Worm (Caenorhabditis elegans) whole organism, L1 larva: ENCODE measurements around the gene W01A11.7.

ENCODE experiments used
- C16A3.4 ChIP-seq: fragments of 150-350 bp; optimal IDR thresholded peaks from 2 replicates; lab custom pipeline; 2014; ENCODE audit warnings: missing biosample characterization, missing genetic modification characterization
- C34B4.2 ChIP-seq: sonication (generic microtip); optimal IDR thresholded peaks from 2 replicates; lab custom pipeline; 2017; ENCODE audit warnings: mild to moderate bottlenecking, missing genetic modification characterization, missing compliant biosample characterization
- Y116A8C.19 ChIP-seq: sonication (generic microtip); optimal IDR thresholded peaks from 2 replicates; lab custom pipeline; 2016; ENCODE audit warnings: missing compliant biosample characterization, missing genetic modification characterization, borderline replicate concordance
- ama-1 ChIP-seq: fragments of 150-350 bp; optimal IDR thresholded peaks from 2 replicates; lab custom pipeline; 2014
- blmp-1 ChIP-seq: fragments of 150-350 bp; optimal IDR thresholded peaks from 2 replicates; lab custom pipeline; 2014; ENCODE audit warnings: missing biosample characterization, missing genetic modification characterization
- ceh-63 ChIP-seq: fragments of 200-800 bp; sonication (Bioruptor generic); optimal IDR thresholded peaks from 2 replicates; lab custom pipeline; 2018; ENCODE audit warnings: mild to moderate bottlenecking, missing genetic modification characterization, missing compliant biosample characterization
- ceh-8 ChIP-seq: fragments of 200-800 bp; sonication (Bioruptor generic); optimal IDR thresholded peaks from 2 replicates; lab custom pipeline; 2018; ENCODE audit warnings: mild to moderate bottlenecking, missing genetic modification characterization, moderate library complexity, missing compliant biosample characterization
- ceh-82 ChIP-seq, 3 experiments: fragments of 150-350 bp in 1 of 3; sonication (generic microtip) in 2 of 3; optimal IDR thresholded peaks; 2 replicates each; lab custom pipeline; 2014 to 2017; ENCODE audit warnings: missing biosample characterization in 3 of 3, missing genetic modification characterization in 3 of 3
- ceh-90 ChIP-seq: sonication (generic microtip); optimal IDR thresholded peaks from 2 replicates; lab custom pipeline; 2016; ENCODE audit warnings: missing genetic modification characterization, missing compliant biosample characterization
- ces-1 ChIP-seq: fragments of 150-350 bp; optimal IDR thresholded peaks from 2 replicates; lab custom pipeline; 2014; ENCODE audit warnings: missing biosample characterization, missing genetic modification reagents, missing genetic modification characterization
- dpl-1 ChIP-seq, 3 experiments: fragments of 150-350 bp in 2 of 3; sonication (generic microtip) in 1 of 3; optimal IDR thresholded peaks; 2 replicates each; lab custom pipeline; 2014 to 2017; ENCODE audit warnings: missing biosample characterization in 3 of 3, missing genetic modification characterization in 3 of 3, missing genetic modification reagents in 3 of 3
- efl-1 ChIP-seq, 4 experiments: fragments of 150-350 bp; optimal IDR thresholded peaks in 3 of 4; peaks in 1 of 4; 1 replicate in 1 of 4; 2 replicates in 3 of 4; lab custom pipeline; 2014; ENCODE audit warnings: missing biosample characterization in 2 of 4, missing genetic modification characterization in 2 of 4, missing genetic modification reagents in 2 of 4
- efl-3 ChIP-seq: fragments of 200-800 bp; sonication (Bioruptor generic); optimal IDR thresholded peaks from 2 replicates; lab custom pipeline; 2018; ENCODE audit warnings: mild to moderate bottlenecking, missing genetic modification characterization, missing compliant biosample characterization
- elt-2 ChIP-seq: sonication (generic microtip); optimal IDR thresholded peaks from 2 replicates; lab custom pipeline; 2016; ENCODE audit warnings: missing genetic modification characterization, mild to moderate bottlenecking, inconsistent platforms, missing compliant biosample characterization, missing genetic modification reagents
- elt-3 ChIP-seq, 6 experiments: fragments of 150-350 bp in 1 of 6; sonication (generic microtip); optimal IDR thresholded peaks; 2 replicates each; lab custom pipeline; 2017 to 2018; ENCODE audit warnings: missing biosample characterization in 6 of 6, missing genetic modification characterization in 6 of 6, inconsistent platforms in 1 of 6
- hlh-17 ChIP-seq: fragments of 200-800 bp; sonication (Bioruptor generic); optimal IDR thresholded peaks from 2 replicates; lab custom pipeline; 2018; ENCODE audit warnings: missing genetic modification characterization, mild to moderate bottlenecking, missing compliant biosample characterization, moderate library complexity, borderline replicate concordance
- hlh-4 ChIP-seq: sonication (generic microtip); optimal IDR thresholded peaks from 2 replicates; lab custom pipeline; 2016; ENCODE audit warnings: mild to moderate bottlenecking, missing genetic modification characterization, missing compliant biosample characterization
- irx-1 ChIP-seq: sonication (generic microtip); optimal IDR thresholded peaks from 2 replicates; lab custom pipeline; 2016; ENCODE audit warnings: missing genetic modification characterization, missing compliant biosample characterization
- jun-1 ChIP-seq: fragments of 150-350 bp; optimal IDR thresholded peaks from 2 replicates; lab custom pipeline; 2014; ENCODE audit warnings: missing biosample characterization, missing genetic modification reagents, missing genetic modification characterization
- lin-14 ChIP-seq: fragments of 200-800 bp; sonication (Bioruptor generic); optimal IDR thresholded peaks from 2 replicates; lab custom pipeline; 2018; ENCODE audit warnings: mild to moderate bottlenecking, missing genetic modification characterization, moderate library complexity, missing compliant biosample characterization
- lir-3 ChIP-seq: sonication (generic microtip); optimal IDR thresholded peaks from 2 replicates; lab custom pipeline; 2016; ENCODE audit warnings: mild to moderate bottlenecking, missing genetic modification characterization, moderate library complexity, missing compliant biosample characterization; ENCODE audit not compliant: poor library complexity
- lsy-2 ChIP-seq, 2 experiments: fragments of 150-350 bp; optimal IDR thresholded peaks; 2 replicates each; lab custom pipeline; 2014; ENCODE audit warnings: missing biosample characterization in 2 of 2, missing genetic modification characterization in 2 of 2
- nhr-12 ChIP-seq: sonication (generic microtip); optimal IDR thresholded peaks from 2 replicates; lab custom pipeline; 2017; ENCODE audit warnings: missing biosample characterization, missing genetic modification characterization
- nhr-19 ChIP-seq: fragments of 200-800 bp; sonication (Bioruptor generic); conservative IDR thresholded peaks from 2 replicates; pipeline ENCODE4 v1.3.6; 2022; ENCODE audit warnings: missing genetic modification characterization, missing compliant biosample characterization
- nhr-237 ChIP-seq: fragments of 150-350 bp; optimal IDR thresholded peaks from 2 replicates; lab custom pipeline; 2014; ENCODE audit warnings: missing biosample characterization, missing genetic modification characterization
- nhr-71 ChIP-seq: sonication (generic microtip); optimal IDR thresholded peaks from 2 replicates; lab custom pipeline; 2016; ENCODE audit warnings: mild to moderate bottlenecking, missing genetic modification characterization, moderate library complexity, missing compliant biosample characterization
- nhr-77 ChIP-seq: fragments of 150-350 bp; optimal IDR thresholded peaks from 2 replicates; lab custom pipeline; 2014; ENCODE audit warnings: missing biosample characterization, missing genetic modification characterization
- nhr-85 ChIP-seq: sonication (generic microtip); peaks from one replicate; lab custom pipeline; 2016; ENCODE audit warnings: missing genetic modification characterization, inconsistent platforms, missing compliant biosample characterization
- nhr-90 ChIP-seq: sonication (generic microtip); optimal IDR thresholded peaks from 2 replicates; lab custom pipeline; 2016; ENCODE audit warnings: mild to moderate bottlenecking, missing genetic modification characterization, missing compliant biosample characterization; ENCODE audit not compliant: poor library complexity
- pag-3 ChIP-seq: sonication (generic microtip); optimal IDR thresholded peaks from 2 replicates; lab custom pipeline; 2017; ENCODE audit warnings: missing genetic modification characterization, mild to moderate bottlenecking, missing compliant biosample characterization, antibody characterized with exemption, borderline replicate concordance; ENCODE audit not compliant: insufficient read depth
- pax-3 ChIP-seq: fragments of 200-800 bp; sonication (Bioruptor generic); optimal IDR thresholded peaks from 2 replicates; lab custom pipeline; 2018; ENCODE audit warnings: mild to moderate bottlenecking, missing genetic modification characterization, moderate library complexity, missing compliant biosample characterization
- pqm-1 ChIP-seq: sonication (generic microtip); optimal IDR thresholded peaks from 3 replicates; lab custom pipeline; 2017; ENCODE audit warnings: missing biosample characterization, missing genetic modification characterization
- snu-23 ChIP-seq: sonication (generic microtip); optimal IDR thresholded peaks from 2 replicates; lab custom pipeline; 2016; ENCODE audit warnings: missing genetic modification characterization, missing compliant biosample characterization
- sox-4 ChIP-seq: sonication (generic microtip); optimal IDR thresholded peaks from 2 replicates; lab custom pipeline; 2016; ENCODE audit warnings: missing genetic modification characterization, missing compliant biosample characterization
- sup-37 ChIP-seq: fragments of 200-800 bp; sonication (Bioruptor generic); optimal IDR thresholded peaks from 2 replicates; lab custom pipeline; 2018; ENCODE audit warnings: mild to moderate bottlenecking, missing genetic modification characterization, missing compliant biosample characterization
- tlp-1 ChIP-seq: fragments of 150-350 bp; optimal IDR thresholded peaks from 2 replicates; lab custom pipeline; 2014; ENCODE audit warnings: missing biosample characterization, missing genetic modification characterization
- zag-1 ChIP-seq: fragments of 150-350 bp; optimal IDR thresholded peaks from 2 replicates; lab custom pipeline; 2014; ENCODE audit warnings: missing biosample characterization, missing genetic modification characterization
- zip-4 ChIP-seq: fragments of 200-800 bp; sonication (Bioruptor generic); optimal IDR thresholded peaks from 2 replicates; lab custom pipeline; 2018; ENCODE audit warnings: mild to moderate bottlenecking, missing genetic modification characterization, moderate library complexity, missing compliant biosample characterization

W01A11.7 gene

ce11 chrV:6533030-6533429 lies 27.8 kb upstream of the W01A11.7 start, which contains the start of gene hpo-26:
hpo-26 (minus strand) TSS chrV:6533060.
- peak in 1 of 2 experiments; percentile 9 for TF ChIP-seq lsy-2 (tag; optimal IDR thresholded peaks at IDR 0.05; lab: Kevin White, UChicago)
- TF ChIP-seq efl-3 (GFP tag; lab: Kevin White, UChicago) = no peak
- TF ChIP-seq nhr-12 (tag; lab: Kevin White, UChicago) = no peak
- peak; percentile 15 for TF ChIP-seq lin-14 (GFP tag; lab: Kevin White, UChicago)
- peak; percentile 81 for TF ChIP-seq nhr-77
- TF ChIP-seq nhr-71 (tag; lab: Kevin White, UChicago) = peak; percentile 21
- no peak for TF ChIP-seq tlp-1 (tag; lab: Kevin White, UChicago)
- TF ChIP-seq ceh-82 (tag; optimal IDR thresholded peaks at IDR 0.05; lab: Kevin White, UChicago) = peak in 1 of 3 experiments; percentile 12
- TF ChIP-seq nhr-19 (GFP tag; lab: Robert Waterston, UW) = no peak

ce11 chrV:6524757-6525156 lies 19.6 kb upstream of the W01A11.7 start, which contains the start of gene acs-1:
acs-1 (plus strand) TSS chrV:6524989.
- TF ChIP-seq nhr-237 (no peak), ces-1 (GFP tag; lab: Kevin White, UChicago) (no peak), pag-3 (tag; lab: Kevin White, UChicago) (no peak), efl-1 (optimal IDR thresholded peaks at IDR 0.05; lab: Kevin White, UChicago) (no peak), efl-1 (GFP tag; optimal IDR thresholded peaks at IDR 0.05 in 1 of 2; lab: Kevin White, UChicago) (peak in 1 of 2 experiments; percentile 59), snu-23 (GFP tag; lab: Kevin White, UChicago) (no peak), hlh-4 (tag; lab: Kevin White, UChicago) (no peak), irx-1 (no peak), C34B4.2 (no peak), ceh-8 (no peak), zip-4 (GFP tag; lab: Kevin White, UChicago) (no peak), jun-1 (tag; lab: Kevin White, UChicago) (no peak), nhr-12 (tag; lab: Kevin White, UChicago) (no peak), sup-37 (GFP tag; lab: Kevin White, UChicago) (no peak), ceh-90 (no peak), blmp-1 (tag; lab: Kevin White, UChicago) (no peak), hlh-17 (GFP tag; lab: Kevin White, UChicago) (no peak), elt-2 (tag; lab: Kevin White, UChicago) (peak; percentile 93), pqm-1 (tag; lab: Kevin White, UChicago) (peak; percentile 84), ama-1 (lab: Kevin White, UChicago) (no peak), Y116A8C.19 (tag; lab: Kevin White, UChicago) (no peak), nhr-77 (no peak)
- TF ChIP-seq, all 84 proteins: peak for 3

- TF ChIP-seq lin-14 (GFP tag; lab: Kevin White, UChicago) (peak; percentile 25), zag-1 (no peak), nhr-85 (peak; percentile 70), Y116A8C.19 (tag; lab: Kevin White, UChicago) (no peak), C16A3.4 (tag; lab: Kevin White, UChicago) (no peak), ama-1 (lab: Kevin White, UChicago) (no peak), dpl-1 (GFP tag; optimal IDR thresholded peaks at IDR 0.05; lab: Kevin White, UChicago) (no peak), tlp-1 (tag; lab: Kevin White, UChicago) (no peak), pax-3 (tag; lab: Kevin White, UChicago) (no peak), blmp-1 (tag; lab: Kevin White, UChicago) (peak; percentile 56), lir-3 (tag; lab: Kevin White, UChicago) (no peak), pqm-1 (tag; lab: Kevin White, UChicago) (peak; percentile 35), elt-3 (tag; optimal IDR thresholded peaks at IDR 0.05; lab: Kevin White, UChicago) (peak in 1 of 6 experiments; percentile 22), sox-4 (no peak), ceh-63 (GFP tag; lab: Kevin White, UChicago) (no peak), elt-2 (tag; lab: Kevin White, UChicago) (peak; percentile 72), nhr-90 (tag; lab: Kevin White, UChicago) (no peak), efl-3 (GFP tag; lab: Kevin White, UChicago) (no peak)
- TF ChIP-seq, all 84 proteins: peak for 6
These were observed 17.8 kb upstream of the W01A11.7 start for ce11 chrV:6522879-6523497.
